Worm (Caenorhabditis elegans): ENCODE results near the gene C04E7.3.

- no peak for TF ChIP-seq nhr-28 (tag; optimal IDR thresholded peaks at IDR 0.05)
- TF ChIP-seq fkh-10 (GFP tag; optimal IDR thresholded peaks at IDR 0.05), result no peak
- TF ChIP-seq tbx-2 (tag; optimal IDR thresholded peaks at IDR 0.05), result no peak
- peak; percentile 53 for TF ChIP-seq nfya-1 (tag; optimal IDR thresholded peaks at IDR 0.05; ENCODE audit: insufficient read depth)
- no peak for TF ChIP-seq nhr-76 (tag; optimal IDR thresholded peaks at IDR 0.05)
- TF ChIP-seq fos-1 (tag; optimal IDR thresholded peaks at IDR 0.05), result no peak
- no peak for TF ChIP-seq ztf-11 (tag; optimal IDR thresholded peaks at IDR 0.05)
- TF ChIP-seq daf-12 (tag; optimal IDR thresholded peaks at IDR 0.05), result no peak
- no peak for TF ChIP-seq pqm-1 (tag; optimal IDR thresholded peaks at IDR 0.05)
- TF ChIP-seq egl-27 (tag; optimal IDR thresholded peaks at IDR 0.05), result no peak
- TF ChIP-seq mdl-1 (tag; optimal IDR thresholded peaks at IDR 0.05), result no peak
- TF ChIP-seq nhr-237 (tag; optimal IDR thresholded peaks at IDR 0.05), result no peak
Observed at ce11 chrX:348141-348540, 1.1 kb upstream of the C04E7.3 start.
